Fruit fly (Drosophila melanogaster): ENCODE data around the gene CG13032.

CG13032 gene

dm6 chr3L:16709673-16710257 is 36.0 kb downstream of the CG13032 start (continued):
- no peak for TF ChIP-seq CG31627 (GFP tag; optimal IDR thresholded peaks at IDR 0.05)
- TF ChIP-seq spab (GFP tag; optimal IDR thresholded peaks at IDR 0.05), result no peak
- TF ChIP-seq CG8119 (GFP tag; IDR thresholded peaks at IDR 0.05), result peak; percentile 25; the same call in 2 of the 3 replicates
- no peak for TF ChIP-seq Smox (GFP tag; optimal IDR thresholded peaks at IDR 0.05)
- TF ChIP-seq CG6854 (GFP tag; optimal IDR thresholded peaks at IDR 0.05), result peak; percentile 82
- TF ChIP-seq CG16779 (tag; optimal IDR thresholded peaks at IDR 0.05), result no peak
- no peak for TF ChIP-seq Hr38 (GFP tag; optimal IDR thresholded peaks at IDR 0.05)

- TF ChIP-seq Blimp-1 (GFP tag; optimal IDR thresholded peaks at IDR 0.05) (peak; percentile 1), eg (GFP tag; IDR thresholded peaks at IDR 0.05) (peak; percentile 85), CG11294 (GFP tag; IDR thresholded peaks at IDR 0.05) (peak; percentile 68; the same call in 1 of the 2 replicates), dsx (GFP tag; optimal IDR thresholded peaks at IDR 0.05; ENCODE audit: poor library complexity, severe bottlenecking) (peak; percentile 73), spab (GFP tag; optimal IDR thresholded peaks at IDR 0.05) (peak; percentile 35), CG9139 (GFP tag; optimal IDR thresholded peaks at IDR 0.05) (peak; percentile 34), Hr38 (GFP tag; optimal IDR thresholded peaks at IDR 0.05) (no peak), svp (GFP tag) (peak; percentile 86), vri (GFP tag; optimal IDR thresholded peaks at IDR 0.05) (no peak), Eip93F (GFP tag; optimal IDR thresholded peaks at IDR 0.05) (no peak), CG4318 (GFP tag; optimal IDR thresholded peaks at IDR 0.05) (peak; percentile 52), ss (GFP tag; optimal IDR thresholded peaks at IDR 0.05) (peak; percentile 68 to 77), fd59A (GFP tag; optimal IDR thresholded peaks at IDR 0.05) (no peak), Ets96B (tag; optimal IDR thresholded peaks at IDR 0.05) (peak; percentile 53), topi (GFP tag; optimal IDR thresholded peaks at IDR 0.05) (peak; percentile 44), Sox102F (GFP tag; optimal IDR thresholded peaks at IDR 0.05) (no peak), OdsH (GFP tag; optimal IDR thresholded peaks at IDR 0.05) (peak; percentile 53), CG6792 (GFP tag; optimal IDR thresholded peaks at IDR 0.05) (peak; percentile 57), achi (GFP tag; optimal IDR thresholded peaks at IDR 0.05) (peak; percentile 64), CG32006 (GFP tag; optimal IDR thresholded peaks at IDR 0.05) (peak; percentile 75), cyc (GFP tag; optimal IDR thresholded peaks at IDR 0.05) (peak; percentile 30), Eip78C (GFP tag) (peak; percentile 83), CG3919 (GFP tag; optimal IDR thresholded peaks at IDR 0.05) (peak; percentile 22), CG11762 (GFP tag; optimal IDR thresholded peaks at IDR 0.05; ENCODE audit: insufficient read depth) (peak; percentile 1), CG3032 (tag; optimal IDR thresholded peaks at IDR 0.05) (peak; percentile 74), CG1621 (tag; optimal IDR thresholded peaks at IDR 0.05) (no peak), CG34406 (GFP tag; optimal IDR thresholded peaks at IDR 0.05) (peak; percentile 57), CG11902 (GFP tag; optimal IDR thresholded peaks at IDR 0.05) (peak; percentile 56), CG8632 (GFP tag; optimal IDR thresholded peaks at IDR 0.05) (peak; percentile 37), Gug (GFP tag; IDR thresholded peaks at IDR 0.05) (peak; percentile 60; the same call in 1 of the 2 replicates), CG7368 (GFP tag; optimal IDR thresholded peaks at IDR 0.05) (peak; percentile 50), CG6276 (GFP tag; optimal IDR thresholded peaks at IDR 0.05) (peak; percentile 68), salr (GFP tag; optimal IDR thresholded peaks at IDR 0.05) (peak; percentile 10 to 44), CG8319 (GFP tag; optimal IDR thresholded peaks at IDR 0.05) (no peak), Sox14 (GFP tag; optimal IDR thresholded peaks at IDR 0.05) (no peak), CG6808 (GFP tag; optimal IDR thresholded peaks at IDR 0.05) (peak; percentile 62), Ets21C (GFP tag; optimal IDR thresholded peaks at IDR 0.05) (no peak), CG6854 (GFP tag; optimal IDR thresholded peaks at IDR 0.05) (no peak), lz (GFP tag; optimal IDR thresholded peaks at IDR 0.05) (peak; percentile 23), CG16779 (tag; optimal IDR thresholded peaks at IDR 0.05) (peak; percentile 48), dac (GFP tag; optimal IDR thresholded peaks at IDR 0.05) (peak; percentile 23), CG6163 (GFP tag; IDR thresholded peaks at IDR 0.05) (peak; percentile 76; the same call in 1 of the 3 replicates), Hr4 (GFP tag; optimal IDR thresholded peaks at IDR 0.05) (peak; percentile 40), net (GFP tag; optimal IDR thresholded peaks at IDR 0.05) (peak; percentile 45)
These were observed 36.7 kb downstream of the CG13032 start for dm6 chr3L:16710258-16711020.
